Fruit fly (Drosophila melanogaster) whole organism: ENCODE data around the gene mRpL2.
"Not testable (repeated sequence)": the region's sequence is repeated elsewhere in the genome, so short reads cannot be mapped to it uniquely, and the experiment has no call there.

Source experiments
- CG8478 ChIP-seq: fragments of >200 bp; optimal IDR thresholded peaks from 2 replicates; lab custom pipeline; 2018; ENCODE audit warnings: inconsistent platforms
- Dll ChIP-seq: fragments of >200 bp; optimal IDR thresholded peaks from 2 replicates; lab custom pipeline; 2017
- EcR ChIP-seq, 2 experiments: fragments of >200 bp; optimal IDR thresholded peaks; 2 replicates each; lab custom pipeline; 2017; ENCODE audit warnings: missing biosample characterization in 2 of 2, missing genetic modification characterization in 2 of 2, missing genetic modification reagents in 2 of 2
- pan ChIP-seq: fragments of >200 bp; optimal IDR thresholded peaks from 2 replicates; lab custom pipeline; 2017
- psq ChIP-seq: fragments of >200 bp; optimal IDR thresholded peaks from 2 replicates; lab custom pipeline; 2017
- usp ChIP-seq: fragments of >200 bp; optimal IDR thresholded peaks from 2 replicates; lab custom pipeline; 2017; ENCODE audit warnings: missing biosample characterization, missing genetic modification characterization, mixed read lengths

mRpL2 gene

DNA sequence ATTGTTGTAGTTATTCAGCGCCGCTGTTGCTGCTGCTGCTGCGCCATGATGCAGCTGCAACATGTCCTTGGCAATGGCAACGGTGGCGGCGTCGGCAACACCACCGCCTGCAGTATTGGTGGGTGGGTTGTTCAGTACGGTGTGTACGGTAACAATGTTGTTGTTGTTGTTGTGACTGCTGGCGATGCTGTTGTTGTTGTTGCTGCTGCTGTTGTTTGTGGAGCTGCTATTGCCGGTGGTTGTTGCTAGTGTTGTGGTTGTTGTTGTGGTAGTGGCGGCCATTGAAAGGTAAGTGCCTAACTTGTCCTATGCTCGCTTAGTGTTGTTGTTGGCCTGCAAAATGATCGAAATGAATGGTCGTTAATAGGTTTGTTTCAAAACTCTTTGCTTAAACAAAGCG is 2.9 kb upstream of the mRpL2 start:
- TF ChIP-seq EcR (GFP tag; optimal IDR thresholded peaks at IDR 0.05; lab: Kevin White, UChicago): no peak
- TF ChIP-seq pan (lab: Kevin White, UChicago): no peak
- no peak for TF ChIP-seq usp
- TF ChIP-seq CG8478 (lab: Kevin White, UChicago): no peak
- no peak for TF ChIP-seq Dll
- TF ChIP-seq psq (lab: Kevin White, UChicago): no peak

DNA sequence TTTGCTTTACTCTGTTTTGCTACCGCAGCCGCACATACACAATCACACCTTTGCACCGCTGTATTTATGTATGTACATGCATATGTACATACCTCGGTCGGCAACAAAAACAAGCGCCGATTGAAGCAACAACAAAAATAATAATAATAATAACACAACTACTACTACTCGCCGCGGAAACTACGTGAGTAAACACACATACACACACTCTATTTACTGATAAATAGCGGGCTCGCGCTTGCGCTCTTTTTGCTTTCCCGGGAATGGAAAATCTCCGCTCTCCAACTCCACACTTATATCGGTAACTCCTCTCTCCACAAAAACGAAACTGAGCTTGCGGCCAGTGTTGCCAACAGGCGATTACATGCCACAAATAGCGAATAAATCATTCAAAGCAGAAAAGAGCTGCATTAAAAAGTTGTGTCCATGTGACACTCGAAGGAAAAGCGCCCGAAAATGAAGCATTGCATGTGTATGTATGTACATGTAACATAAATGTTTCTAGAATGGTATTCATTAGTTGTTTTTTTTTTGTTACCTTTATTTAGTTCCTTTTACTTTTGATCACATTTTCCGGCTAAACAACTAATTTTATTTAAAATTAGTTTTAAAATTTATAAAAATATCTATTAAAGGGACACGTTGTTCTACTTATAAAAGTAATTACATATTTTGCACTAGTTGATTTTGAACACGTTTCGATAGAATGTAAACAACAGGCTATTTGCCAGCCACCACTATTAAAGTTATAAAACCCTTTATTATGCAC is 1.8 kb upstream of the mRpL2 start:
- TF ChIP-seq CG8478 (lab: Kevin White, UChicago): no peak
- no peak for TF ChIP-seq pan (lab: Kevin White, UChicago)
- no peak for TF ChIP-seq usp
- no peak for TF ChIP-seq EcR (GFP tag; optimal IDR thresholded peaks at IDR 0.05; lab: Kevin White, UChicago)
- TF ChIP-seq Dll: peak; percentile 22
- TF ChIP-seq psq (lab: Kevin White, UChicago): no peak

DNA sequence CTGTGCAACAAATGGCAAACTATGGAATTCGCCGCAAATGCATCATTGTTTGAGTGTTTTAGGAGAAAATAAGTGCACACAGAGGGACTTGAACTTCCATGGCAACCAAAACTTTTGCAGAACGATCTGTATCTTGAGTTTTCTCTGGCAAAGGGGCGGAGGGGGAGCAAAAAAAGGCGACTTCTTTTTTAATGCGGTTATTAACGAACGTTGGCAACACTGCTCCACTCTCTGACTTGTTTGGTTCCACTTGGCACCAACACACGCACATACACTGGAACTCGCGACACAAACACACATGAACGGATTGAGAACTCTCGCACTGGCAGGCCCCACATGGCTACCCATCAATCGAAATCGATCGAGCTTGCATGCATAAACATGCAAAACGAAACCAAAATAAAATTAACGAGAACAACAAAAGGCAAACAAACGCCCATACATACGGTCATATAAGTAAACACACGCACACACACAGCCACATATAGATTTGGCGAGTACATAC is 1.2 kb upstream of the mRpL2 start:
- TF ChIP-seq EcR (GFP tag; optimal IDR thresholded peaks at IDR 0.05; lab: Kevin White, UChicago) (no peak), CG8478 (lab: Kevin White, UChicago) (no peak), usp (no peak), pan (lab: Kevin White, UChicago) (no peak), Dll (no peak), psq (lab: Kevin White, UChicago) (no peak)

DNA sequence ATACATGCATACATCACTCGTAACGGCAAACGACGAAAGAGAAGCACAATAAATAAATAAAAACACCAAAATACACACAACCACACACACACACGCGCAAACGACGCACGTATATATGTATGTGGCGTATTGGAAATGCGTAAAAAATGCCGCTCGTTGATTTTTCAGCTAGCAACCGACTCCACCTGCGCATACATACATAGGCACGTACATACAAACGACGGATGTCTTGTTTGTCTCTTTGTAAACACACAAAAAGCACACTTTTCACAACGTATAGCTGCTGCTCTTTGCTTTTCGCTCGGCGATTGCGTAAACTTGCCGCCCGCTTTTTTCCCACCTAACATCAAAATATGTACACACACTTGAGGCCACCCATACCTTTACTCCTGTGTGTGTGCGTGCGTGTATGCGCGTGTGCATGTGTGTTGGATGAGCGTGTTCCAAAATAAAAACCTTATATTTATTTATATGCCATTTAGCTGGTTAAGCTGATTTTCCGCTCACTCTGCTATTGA is 687 bp upstream of the mRpL2 start:
- TF ChIP-seq EcR (GFP tag; optimal IDR thresholded peaks at IDR 0.05; lab: Kevin White, UChicago): no peak
- TF ChIP-seq CG8478 (lab: Kevin White, UChicago): no peak
- TF ChIP-seq Dll: no peak
- no peak for TF ChIP-seq psq (lab: Kevin White, UChicago)
- no peak for TF ChIP-seq usp
- no peak for TF ChIP-seq pan (lab: Kevin White, UChicago)

DNA sequence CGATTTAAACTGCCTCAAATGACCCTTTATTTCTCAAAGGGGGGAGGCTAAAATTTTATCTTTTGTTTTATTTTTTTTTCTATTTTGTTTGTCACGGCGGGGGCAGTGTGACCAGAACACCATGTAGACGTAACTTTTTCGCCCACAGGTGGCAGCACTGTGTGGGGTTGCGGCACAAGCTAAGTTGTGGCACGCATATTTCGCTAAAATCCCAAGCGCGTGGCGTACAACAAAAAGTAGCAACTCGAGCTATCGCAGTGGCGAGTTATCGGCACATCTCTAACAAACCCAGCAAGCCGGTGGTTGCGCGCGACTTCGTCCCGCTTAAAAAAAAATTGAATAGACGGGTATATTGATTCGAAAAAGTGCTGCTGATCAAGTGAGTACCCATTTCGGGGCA is 2.4 kb downstream of the mRpL2 start, which contains the start of the genes Ufd1 and NaPi-III:
Ufd1 (minus strand) TSS at position 129 of the 400 bp plus-strand sequence.
NaPi-III (plus strand) TSS at position 261 of the 400 bp plus-strand sequence.
- TF ChIP-seq EcR (GFP tag; optimal IDR thresholded peaks at IDR 0.05; lab: Kevin White, UChicago): no peak
- TF ChIP-seq usp: no peak
- TF ChIP-seq pan (lab: Kevin White, UChicago): no peak
- TF ChIP-seq psq (lab: Kevin White, UChicago): no peak
- TF ChIP-seq Dll: no peak
- TF ChIP-seq CG8478 (lab: Kevin White, UChicago): no peak

DNA sequence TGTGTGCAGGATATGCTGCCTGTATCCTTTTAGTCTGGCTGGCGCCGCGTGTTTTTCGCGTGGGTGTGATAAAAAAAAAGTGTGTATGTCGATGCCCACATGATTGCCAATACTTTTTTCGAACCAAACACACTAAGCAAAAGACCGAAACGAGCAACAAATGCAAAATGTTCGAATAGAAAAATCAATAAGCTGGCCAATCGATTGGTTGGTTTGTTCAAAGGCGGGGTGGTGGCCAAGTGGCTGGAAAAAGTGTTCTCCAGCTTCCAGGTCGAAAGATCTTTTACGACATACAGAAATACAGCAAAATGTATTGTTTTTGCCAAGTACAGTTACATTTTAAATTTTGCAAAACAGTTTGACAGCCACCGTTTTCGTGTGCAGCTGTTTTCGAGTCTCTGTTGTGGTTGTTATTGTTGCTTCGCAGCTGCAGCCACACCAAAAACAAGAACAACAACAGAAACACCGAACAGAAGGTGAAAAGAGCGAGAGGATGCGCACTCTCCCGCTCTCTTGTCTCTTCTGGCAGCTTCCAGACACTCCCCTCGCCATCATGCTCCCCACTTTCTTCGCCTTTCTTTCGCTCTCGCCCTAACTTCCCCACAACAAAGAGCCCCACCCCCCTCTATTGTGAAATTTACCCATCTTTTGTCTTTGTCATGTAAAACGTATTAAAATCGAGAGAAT is 3.1 kb downstream of the mRpL2 start:
- no peak for TF ChIP-seq pan (lab: Kevin White, UChicago)
- peak; percentile 90 for TF ChIP-seq Dll

DNA sequence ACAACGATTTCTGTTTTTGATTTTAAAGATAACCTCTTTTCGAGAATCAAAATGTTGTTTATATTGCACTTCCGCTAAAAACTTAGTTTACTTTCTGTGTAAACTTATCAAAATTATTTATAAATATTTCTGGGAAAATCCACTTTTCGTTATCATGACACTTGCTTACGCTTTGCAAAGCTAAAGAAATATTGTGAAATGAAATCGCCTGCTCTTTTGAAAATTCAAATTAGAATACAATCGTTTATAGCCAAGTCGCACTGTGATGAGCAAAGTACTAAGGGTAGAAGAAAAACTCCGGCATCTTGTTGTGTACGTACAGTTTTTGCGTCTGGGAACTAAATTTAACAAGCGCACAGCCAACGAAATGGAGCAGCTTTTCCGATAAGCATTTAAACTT is 3.8 kb downstream of the mRpL2 start:
- no peak for TF ChIP-seq usp

DNA sequence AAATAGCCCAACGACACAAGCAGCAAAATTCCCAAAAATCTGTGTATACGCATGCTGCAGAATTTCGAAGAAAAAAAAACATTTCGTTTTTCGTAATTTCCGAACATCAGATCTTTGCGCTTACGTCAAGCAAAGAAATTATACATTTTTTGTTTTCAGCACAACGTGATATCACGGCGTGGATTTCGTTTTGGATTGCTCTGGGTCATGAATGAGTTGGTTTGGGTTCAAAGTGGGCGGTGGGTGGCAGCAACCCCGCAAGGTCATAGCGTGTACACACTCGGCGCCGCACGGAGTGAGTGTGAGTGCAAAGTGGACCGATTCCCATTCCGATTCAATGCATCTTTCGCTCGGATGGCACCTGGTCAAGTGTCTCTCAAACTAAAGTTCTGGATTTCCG is 4.2 kb downstream of the mRpL2 start:
- no peak for TF ChIP-seq psq (lab: Kevin White, UChicago)
- no peak for TF ChIP-seq EcR (GFP tag; optimal IDR thresholded peaks at IDR 0.05; lab: Kevin White, UChicago)
- no peak for TF ChIP-seq CG8478 (lab: Kevin White, UChicago)
- no peak for TF ChIP-seq Dll
- TF ChIP-seq usp: no peak
- TF ChIP-seq pan (lab: Kevin White, UChicago): no peak

DNA sequence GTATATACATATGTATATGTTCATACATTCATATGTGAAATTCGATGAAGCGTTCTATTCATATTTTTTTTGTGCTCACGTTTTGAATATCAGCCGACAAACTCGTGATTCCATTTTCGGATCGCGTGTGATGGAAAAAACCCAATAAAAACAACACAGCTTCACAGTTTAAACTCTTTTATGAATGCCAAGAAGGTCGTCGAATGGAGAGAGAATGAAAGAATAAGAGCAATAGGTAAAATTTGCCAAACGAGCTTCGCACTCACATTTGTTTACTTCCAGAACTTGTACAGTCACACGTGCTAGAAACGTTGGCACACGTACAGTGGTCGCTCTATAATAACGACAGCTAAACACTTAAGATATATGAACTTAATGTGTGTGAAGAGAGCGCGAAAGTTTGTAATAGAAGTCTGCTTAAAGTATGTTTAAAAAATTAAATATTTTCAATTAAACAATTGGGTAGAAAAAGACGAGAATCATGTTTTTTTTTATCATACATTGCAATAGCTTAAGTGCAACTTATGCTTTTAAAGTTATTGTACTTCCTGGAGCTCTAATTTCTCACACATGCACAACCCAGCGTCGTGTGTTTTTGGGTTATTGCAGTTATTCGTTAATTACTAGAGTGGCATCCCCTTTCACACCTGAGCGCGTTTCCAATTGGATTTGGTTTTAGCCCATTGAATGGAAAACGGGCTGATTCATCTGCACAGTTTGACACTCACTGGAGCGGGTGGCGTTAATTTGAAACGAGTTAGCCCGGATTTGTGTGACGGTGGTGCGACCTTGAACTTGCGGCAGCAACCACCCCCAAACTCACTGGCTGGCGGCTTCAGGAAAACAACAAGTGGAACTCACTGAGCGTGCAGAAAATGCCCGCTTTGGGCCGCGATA is 5.2 kb downstream of the mRpL2 start:
- no peak for TF ChIP-seq usp
- no peak for TF ChIP-seq psq (lab: Kevin White, UChicago)
- TF ChIP-seq pan (lab: Kevin White, UChicago): no peak
- no peak for TF ChIP-seq CG8478 (lab: Kevin White, UChicago)
- TF ChIP-seq Dll: no peak

DNA sequence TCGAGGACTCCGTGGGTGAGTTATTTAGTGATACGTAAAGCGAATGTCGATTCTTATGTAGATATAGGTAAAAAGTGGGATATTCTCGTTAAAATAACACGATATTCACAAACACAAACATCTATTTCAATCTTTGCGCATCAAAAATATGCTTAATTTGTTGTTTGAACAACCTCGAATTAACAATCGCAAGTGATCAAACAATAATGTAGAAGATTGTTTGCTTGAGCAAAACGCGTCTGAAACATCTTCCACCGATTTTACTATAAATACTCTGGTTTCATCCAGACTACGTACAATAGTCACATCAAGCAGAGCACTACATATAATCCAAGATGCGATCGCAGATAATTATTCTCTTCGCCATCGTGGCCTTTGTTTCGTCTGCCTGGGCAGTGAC is 9.9 kb downstream of the mRpL2 start, which contains the start of gene nol:
nol (plus strand) TSS at position 301 of the 400 bp plus-strand sequence.
- TF ChIP-seq usp (no peak), Dll (no peak), pan (lab: Kevin White, UChicago) (no peak), CG8478 (lab: Kevin White, UChicago) (no peak), psq (lab: Kevin White, UChicago) (no peak), EcR (GFP tag; optimal IDR thresholded peaks at IDR 0.05; lab: Kevin White, UChicago) (no peak)

DNA sequence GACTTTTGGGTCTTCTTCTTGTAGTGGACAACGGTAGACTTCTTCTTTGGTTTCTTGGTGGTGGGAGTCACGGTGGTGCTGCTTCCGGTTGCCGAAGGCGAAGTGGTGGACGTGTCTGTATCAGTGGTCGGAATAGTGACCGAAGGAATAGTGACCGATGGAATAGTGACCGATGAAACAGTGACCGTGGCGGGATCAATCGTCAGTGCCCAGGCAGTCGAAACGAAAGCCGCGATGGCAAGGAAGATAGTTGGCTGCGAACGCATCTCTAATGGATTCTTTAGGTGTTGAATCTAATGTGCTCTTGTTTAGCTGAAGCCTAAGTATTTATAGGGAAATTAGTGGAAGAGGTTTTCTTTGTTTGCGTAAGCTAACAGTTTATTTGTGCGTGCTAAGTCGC is 11.4 kb downstream of the mRpL2 start, which contains the start of gene CG32074:
CG32074 (minus strand) TSS at position 268 of the 400 bp plus-strand sequence.
- TF ChIP-seq Dll; usp; CG8478 (lab: Kevin White, UChicago): not testable (repeated sequence)
